Fruit fly (Drosophila melanogaster): Measurements from ENCODE around the gene cv.

Gene cv

DNA sequence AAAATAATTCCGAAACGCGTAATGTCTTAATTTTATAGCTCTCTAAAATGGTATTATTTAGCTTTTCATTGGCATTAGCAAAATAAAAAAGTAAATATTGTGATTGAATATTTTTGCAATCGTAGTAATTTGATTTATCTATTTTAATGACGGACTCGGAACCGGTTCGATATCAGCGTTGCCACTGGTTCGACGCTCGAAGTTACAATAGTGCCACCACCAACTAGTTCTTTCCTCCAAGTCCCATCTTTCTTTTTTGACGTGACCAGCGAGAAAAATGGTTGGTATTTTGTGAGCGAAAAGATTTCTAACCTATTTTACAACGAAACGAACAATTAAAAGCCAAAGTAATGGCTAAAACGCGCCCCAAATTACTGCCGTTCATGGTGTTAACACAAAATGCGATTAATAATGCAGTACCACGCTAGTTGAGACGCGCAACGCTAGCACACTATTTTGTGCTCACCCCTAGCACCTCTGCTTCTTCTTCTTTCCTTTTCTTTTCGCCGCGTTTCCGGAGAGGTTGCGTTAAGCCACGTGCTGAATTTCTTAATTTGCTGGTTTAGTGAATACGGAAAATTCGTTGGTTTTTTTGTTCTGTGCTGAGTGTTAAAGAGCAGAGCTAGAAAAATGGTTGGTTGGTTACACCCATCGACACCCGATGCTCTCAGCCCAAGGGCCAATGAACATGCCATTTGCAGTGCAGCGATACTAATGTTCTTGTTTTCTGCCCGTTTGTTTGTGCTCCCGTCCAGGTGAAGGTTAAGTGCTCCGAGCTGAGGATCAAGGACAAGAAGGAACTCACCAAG, 17.4 kb upstream of the cv start, which contains the start of gene RpL35 (continued):
- peak; percentile 31 for TF ChIP-seq CG18599 (GFP tag; optimal IDR thresholded peaks at IDR 0.05)
- peak; percentile 46 for TF ChIP-seq CG9797 (GFP tag; optimal IDR thresholded peaks at IDR 0.05)
- TF ChIP-seq ind (GFP tag; optimal IDR thresholded peaks at IDR 0.05) = no peak
- peak; percentile 55 for TF ChIP-seq sug (tag; optimal IDR thresholded peaks at IDR 0.05)
- no peak for TF ChIP-seq CG14965 (GFP tag; optimal IDR thresholded peaks at IDR 0.05; ENCODE audit: borderline replicate concordance)
- peak; percentile 36 for TF ChIP-seq CG18262 (tag; optimal IDR thresholded peaks at IDR 0.05)
- TF ChIP-seq vfl (GFP tag; optimal IDR thresholded peaks at IDR 0.05) = peak; percentile 11
- peak; percentile 27 for TF ChIP-seq CG4328 (GFP tag; optimal IDR thresholded peaks at IDR 0.05)
- no peak for TF ChIP-seq Aef1 (GFP tag; IDR thresholded peaks at IDR 0.05)
- TF ChIP-seq CG34376 (GFP tag; optimal IDR thresholded peaks at IDR 0.05) = peak; percentile 70
- peak; percentile 6 for TF ChIP-seq CG8359 (GFP tag; optimal IDR thresholded peaks at IDR 0.05; ENCODE audit: borderline replicate concordance)
- TF ChIP-seq CG4820 (GFP tag; optimal IDR thresholded peaks at IDR 0.05) = no peak
- no peak; the same call in 2 of the 3 replicates for TF ChIP-seq ken (GFP tag; IDR thresholded peaks at IDR 0.05)
- TF ChIP-seq scrt (GFP tag; optimal IDR thresholded peaks at IDR 0.05) = peak; percentile 56
- TF ChIP-seq E2f1 (GFP tag; IDR thresholded peaks at IDR 0.05) = 0 out of 2 replicates have a peak, but pooled peaks have one; percentile 22
- no peak for TF ChIP-seq fd96Cb (tag; optimal IDR thresholded peaks at IDR 0.05)
- TF ChIP-seq CG10267 (tag; optimal IDR thresholded peaks at IDR 0.05) = peak; percentile 42
- TF ChIP-seq esg (GFP tag; conservative IDR thresholded peaks at IDR 0.05) = no peak
- 0 out of 2 replicates have a peak, but pooled peaks have one; percentile 8 for TF ChIP-seq ranshi (GFP tag; IDR thresholded peaks at IDR 0.05)
- no peak for TF ChIP-seq pan (optimal IDR thresholded peaks at IDR 0.05)
- TF ChIP-seq pan (GFP tag; optimal IDR thresholded peaks at IDR 0.05 in 1 of 2, IDR thresholded peaks at IDR 0.05 in 1 of 2) = peak in 1 of 2 experiments; percentile 9
- peak; percentile 79 for TF ChIP-seq lab (GFP tag; optimal IDR thresholded peaks at IDR 0.05)
- TF ChIP-seq Hmr (GFP tag; optimal IDR thresholded peaks at IDR 0.05) = peak; percentile 76
- no peak for TF ChIP-seq ap (GFP tag; IDR thresholded peaks at IDR 0.05)
- no peak for TF ChIP-seq CG32767 (GFP tag; IDR thresholded peaks at IDR 0.05)
- TF ChIP-seq CG9727 (GFP tag; optimal IDR thresholded peaks at IDR 0.05) = peak; percentile 50
- TF ChIP-seq Sry-δ (GFP tag; optimal IDR thresholded peaks at IDR 0.05) = peak; percentile 87
- TF ChIP-seq ATbp (GFP tag; optimal IDR thresholded peaks at IDR 0.05) = peak; percentile 30
- peak; percentile 23 for TF ChIP-seq fu2 (GFP tag; optimal IDR thresholded peaks at IDR 0.05)
- TF ChIP-seq Oli (tag; optimal IDR thresholded peaks at IDR 0.05) = peak; percentile 2
- TF ChIP-seq Atf6 (GFP tag; IDR thresholded peaks at IDR 0.05) = peak; percentile 50
- peak; percentile 71 for TF ChIP-seq CG13296 (GFP tag; optimal IDR thresholded peaks at IDR 0.05)
- TF ChIP-seq CTCF (GFP tag; optimal IDR thresholded peaks at IDR 0.05) = peak; percentile 14
- TF ChIP-seq CG11247 (GFP tag; IDR thresholded peaks at IDR 0.05) = peak; percentile 27; the same call in 1 of the 2 replicates
- TF ChIP-seq CG12071 (GFP tag; optimal IDR thresholded peaks at IDR 0.05) = peak; percentile 68
- peak; percentile 45 for TF ChIP-seq CG9609 (GFP tag; optimal IDR thresholded peaks at IDR 0.05)
- peak; percentile 25 for TF ChIP-seq D19B (GFP tag; optimal IDR thresholded peaks at IDR 0.05)
- TF ChIP-seq CG13287 (GFP tag; IDR thresholded peaks at IDR 0.05; ENCODE audit: partially characterized antibody) = peak; percentile 53; the same call in 1 of the 2 replicates
- peak; percentile 43 for TF ChIP-seq Antp (GFP tag; optimal IDR thresholded peaks at IDR 0.05)
- peak; percentile 29 for TF ChIP-seq CG4854 (GFP tag; optimal IDR thresholded peaks at IDR 0.05)
- TF ChIP-seq CG4424 (GFP tag; optimal IDR thresholded peaks at IDR 0.05) = peak; percentile 12
- TF ChIP-seq CG31441 (GFP tag; IDR thresholded peaks at IDR 0.05) = peak; percentile 15; the same call in 1 of the 2 replicates
- TF ChIP-seq run (tag; optimal IDR thresholded peaks at IDR 0.05) = peak; percentile 2
- peak; percentile 38; the same call in 1 of the 3 replicates for TF ChIP-seq vnd (GFP tag; IDR thresholded peaks at IDR 0.05; ENCODE audit: partially characterized antibody)
- no peak for TF ChIP-seq fd3F (GFP tag; optimal IDR thresholded peaks at IDR 0.05)
- peak; percentile 37 for TF ChIP-seq Mes4 (GFP tag; optimal IDR thresholded peaks at IDR 0.05)
- TF ChIP-seq CG2116 (GFP tag; optimal IDR thresholded peaks at IDR 0.05) = peak; percentile 55
- peak; percentile 31 for TF ChIP-seq CG3163 (GFP tag; optimal IDR thresholded peaks at IDR 0.05)
- peak; percentile 81 for TF ChIP-seq Max (GFP tag; optimal IDR thresholded peaks at IDR 0.05)
